Fruit fly (Drosophila melanogaster) Kc167 (cell line): ENCODE results near the gene CG34250.

Experiments
- Myc ChIP-seq: fragments of >200 bp; optimal IDR thresholded peaks from 2 replicates; lab custom pipeline; 2017; ENCODE audit warnings: missing external identifiers
- Sin3A ChIP-seq: fragments of >200 bp; optimal IDR thresholded peaks from 2 replicates; lab custom pipeline; 2018; ENCODE audit warnings: missing external identifiers
- h ChIP-seq: fragments of >200 bp; optimal IDR thresholded peaks from 3 replicates; lab custom pipeline; 2018; ENCODE audit warnings: missing external identifiers
- ttk ChIP-seq: sonication (Bioruptor generic); optimal IDR thresholded peaks from 2 replicates; lab custom pipeline; 2017; ENCODE audit warnings: missing external identifiers

DNA sequence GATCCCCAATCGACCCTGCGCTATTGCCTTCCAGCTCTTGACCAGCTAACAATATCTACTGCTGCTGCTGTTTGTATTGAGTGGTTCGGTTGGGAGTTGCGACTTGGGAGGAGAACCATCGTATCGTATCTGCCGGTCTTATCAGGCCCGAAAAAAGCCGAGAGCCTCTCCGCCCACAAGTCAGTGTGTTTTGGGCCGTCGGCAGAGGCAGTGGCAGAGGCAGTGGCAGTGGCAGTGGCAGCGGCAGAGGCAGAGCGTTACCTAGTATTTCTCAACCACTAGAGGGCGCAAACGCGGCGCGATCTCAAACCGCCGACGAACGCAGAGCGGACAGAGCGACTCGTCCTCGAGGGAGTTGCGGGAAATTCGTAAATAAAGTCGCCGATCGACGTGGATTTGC is 5.9 kb upstream of the CG34250 start, which contains the start of gene SecCl:
- TF ChIP-seq Sin3A (lab: Kevin White, UChicago) (no peak), ttk (lab: Kevin White, UChicago) (no peak), h (lab: Kevin White, UChicago) (no peak), Myc (no peak)
